Fruit fly (Drosophila melanogaster): ENCODE results near the gene unc-45.

Gene unc-45

DNA sequence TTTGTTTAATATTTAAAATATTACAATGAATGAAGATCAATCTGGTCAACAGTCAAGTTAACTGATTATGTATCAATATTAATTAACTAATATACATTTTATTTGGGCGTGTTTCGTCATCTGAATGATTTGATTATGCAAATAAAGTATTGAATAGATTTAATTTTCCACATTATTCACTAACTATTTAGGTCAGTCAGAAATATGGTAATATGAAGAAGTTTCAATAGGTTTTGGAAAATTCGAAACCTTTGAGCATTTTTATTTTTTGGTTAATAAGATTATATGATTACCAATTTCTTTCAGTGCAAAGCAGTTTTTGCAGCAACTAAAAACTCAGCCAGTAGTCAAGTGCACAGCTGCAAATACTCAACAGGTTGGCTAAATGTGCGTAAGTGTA, 41.0 kb upstream of the unc-45 start (continued):
- TF ChIP-seq CG6163 (GFP tag; IDR thresholded peaks at IDR 0.05) = 0 out of 3 replicates have a peak, but pooled peaks have one; percentile 24
- peak; percentile 67 for TF ChIP-seq CG6276 (GFP tag; optimal IDR thresholded peaks at IDR 0.05)
- no peak for TF ChIP-seq CG8319 (GFP tag; optimal IDR thresholded peaks at IDR 0.05)
- no peak for TF ChIP-seq Gug (GFP tag; IDR thresholded peaks at IDR 0.05)
- TF ChIP-seq CG11762 (GFP tag; optimal IDR thresholded peaks at IDR 0.05; ENCODE audit: insufficient read depth) = peak; percentile 16
- TF ChIP-seq lz (GFP tag; optimal IDR thresholded peaks at IDR 0.05) = no peak
- TF ChIP-seq CG31627 (GFP tag; optimal IDR thresholded peaks at IDR 0.05) = no peak
- TF ChIP-seq CG15336 (GFP tag; IDR thresholded peaks at IDR 0.05) = peak; percentile 55; the same call in 1 of the 2 replicates
- TF ChIP-seq OdsH (GFP tag; optimal IDR thresholded peaks at IDR 0.05) = peak; percentile 30
- TF ChIP-seq CG4318 (GFP tag; optimal IDR thresholded peaks at IDR 0.05) = peak; percentile 68
- TF ChIP-seq Hr39 (GFP tag; optimal IDR thresholded peaks at IDR 0.05) = no peak
- no peak for TF ChIP-seq CG6792 (GFP tag; optimal IDR thresholded peaks at IDR 0.05)
- TF ChIP-seq net (GFP tag; optimal IDR thresholded peaks at IDR 0.05) = peak; percentile 47
- no peak for TF ChIP-seq Sox14 (GFP tag; optimal IDR thresholded peaks at IDR 0.05)
- no peak for TF ChIP-seq Blimp-1 (GFP tag; optimal IDR thresholded peaks at IDR 0.05)

DNA sequence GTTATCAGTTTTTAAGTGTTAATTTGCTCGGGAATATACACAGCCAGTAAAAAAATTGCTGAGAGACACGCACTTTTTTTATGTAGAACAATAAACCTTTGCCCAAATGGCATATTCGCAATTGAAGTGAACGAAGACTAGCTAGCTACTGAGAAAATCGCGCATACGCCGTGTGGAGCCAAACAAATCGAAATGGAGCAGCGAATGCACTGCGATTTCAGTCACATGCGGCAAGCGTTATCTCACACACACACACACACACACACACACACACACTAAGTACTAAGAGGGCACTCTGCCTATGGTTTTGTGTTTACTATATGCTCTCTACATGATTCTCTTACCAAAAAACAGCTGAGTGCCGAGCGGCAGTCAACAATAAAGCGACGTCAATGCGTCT, 39.6 kb upstream of the unc-45 start:
- TF ChIP-seq net (GFP tag; optimal IDR thresholded peaks at IDR 0.05) (no peak), Hr38 (GFP tag; optimal IDR thresholded peaks at IDR 0.05) (no peak), eg (GFP tag; IDR thresholded peaks at IDR 0.05) (no peak), lz (GFP tag; optimal IDR thresholded peaks at IDR 0.05) (no peak), CG31627 (GFP tag; optimal IDR thresholded peaks at IDR 0.05) (no peak)

DNA sequence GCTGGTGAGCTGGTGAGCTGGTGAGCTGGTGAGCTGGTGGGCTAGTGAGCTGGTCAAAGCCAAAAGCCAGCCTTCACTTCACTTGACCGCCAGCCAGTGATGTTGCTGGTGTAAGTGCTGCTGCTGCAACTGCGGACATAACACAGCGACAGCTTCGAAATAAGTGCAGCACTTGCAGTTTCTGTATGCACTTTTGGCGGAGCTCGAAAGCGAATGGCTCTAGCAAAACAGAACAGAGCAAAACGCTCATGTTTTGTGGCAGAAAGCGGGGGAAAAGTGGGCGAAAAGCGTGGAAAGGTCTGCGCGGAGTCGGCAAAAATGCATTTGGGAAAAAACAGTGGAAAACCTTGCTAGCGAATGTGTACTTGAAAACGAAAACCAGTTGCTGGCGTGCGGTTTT, 38.5 kb upstream of the unc-45 start:
- TF ChIP-seq lz (GFP tag; optimal IDR thresholded peaks at IDR 0.05) (no peak), CG11762 (GFP tag; optimal IDR thresholded peaks at IDR 0.05; ENCODE audit: insufficient read depth) (no peak), Sox15 (GFP tag; optimal IDR thresholded peaks at IDR 0.05) (no peak), Eip78C (GFP tag) (peak; percentile 44)

DNA sequence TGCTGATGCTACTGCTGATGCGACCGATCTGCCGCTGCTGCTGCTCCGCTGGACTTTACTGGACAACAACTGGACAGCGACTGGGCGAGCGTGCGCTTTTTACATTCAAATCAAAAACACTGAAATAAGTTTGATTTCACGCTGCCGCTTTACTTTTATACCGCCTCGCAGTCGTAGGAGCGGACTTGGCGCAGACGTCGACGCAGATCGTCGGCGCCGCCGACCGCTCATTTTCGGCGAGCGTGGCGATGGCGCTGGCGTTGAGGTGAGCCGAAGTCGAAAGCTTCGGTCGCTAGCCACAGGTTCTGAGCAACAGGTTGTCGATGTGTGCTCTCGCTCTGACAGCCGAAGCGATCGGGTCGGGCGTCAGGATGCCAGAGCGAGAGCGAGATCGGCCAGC, 37.4 kb upstream of the unc-45 start, which contains the start of gene Elovl7:
Gene Elovl7 (minus strand): TSS at position 131 of the 400 bp plus-strand sequence.
- TF ChIP-seq pdm3 (GFP tag; optimal IDR thresholded peaks at IDR 0.05) (no peak), Eip78C (GFP tag) (peak; percentile 28), CG6854 (GFP tag; optimal IDR thresholded peaks at IDR 0.05) (peak; percentile 76)

DNA sequence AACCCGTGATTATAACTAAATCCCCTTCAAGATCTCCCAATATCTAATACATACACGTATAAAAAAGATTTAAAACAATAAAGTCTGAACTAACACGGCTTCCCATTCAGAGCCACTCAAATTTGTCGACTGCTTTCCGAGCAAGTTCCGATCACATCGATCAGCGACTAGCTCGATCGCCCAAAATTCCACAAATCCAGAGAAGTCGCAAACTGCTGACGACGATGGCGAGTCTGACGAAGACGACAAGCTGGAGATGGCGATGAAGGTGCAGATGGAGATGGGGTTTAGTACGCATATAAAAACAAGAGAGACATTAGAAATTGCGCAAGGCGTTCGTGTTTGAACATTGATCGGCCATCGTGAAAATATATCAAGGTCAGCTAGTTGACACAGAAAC, 34.3 kb upstream of the unc-45 start:
- TF ChIP-seq CG34406 (GFP tag; optimal IDR thresholded peaks at IDR 0.05) (no peak), Hr38 (GFP tag; optimal IDR thresholded peaks at IDR 0.05) (no peak), CG8632 (GFP tag; optimal IDR thresholded peaks at IDR 0.05) (no peak), Ets96B (tag; optimal IDR thresholded peaks at IDR 0.05) (no peak), Hr4 (GFP tag; optimal IDR thresholded peaks at IDR 0.05) (no peak), Gug (GFP tag; IDR thresholded peaks at IDR 0.05) (no peak), fd59A (GFP tag; optimal IDR thresholded peaks at IDR 0.05) (no peak), CG1621 (tag; optimal IDR thresholded peaks at IDR 0.05) (no peak), CG3919 (GFP tag; optimal IDR thresholded peaks at IDR 0.05) (no peak), salr (GFP tag; optimal IDR thresholded peaks at IDR 0.05) (no peak), Smox (GFP tag; optimal IDR thresholded peaks at IDR 0.05) (no peak), fkh (GFP tag; optimal IDR thresholded peaks at IDR 0.05) (no peak), svp (GFP tag) (no peak), achi (GFP tag; optimal IDR thresholded peaks at IDR 0.05) (no peak), Sox15 (GFP tag; optimal IDR thresholded peaks at IDR 0.05) (no peak), CG8119 (GFP tag; IDR thresholded peaks at IDR 0.05) (no peak), CG11902 (GFP tag; optimal IDR thresholded peaks at IDR 0.05) (no peak), Lpt (GFP tag; optimal IDR thresholded peaks at IDR 0.05) (no peak)

Data from whole organism, prepupa.